Worm (Caenorhabditis elegans): ENCODE results near the gene ttr-40.

DNA sequence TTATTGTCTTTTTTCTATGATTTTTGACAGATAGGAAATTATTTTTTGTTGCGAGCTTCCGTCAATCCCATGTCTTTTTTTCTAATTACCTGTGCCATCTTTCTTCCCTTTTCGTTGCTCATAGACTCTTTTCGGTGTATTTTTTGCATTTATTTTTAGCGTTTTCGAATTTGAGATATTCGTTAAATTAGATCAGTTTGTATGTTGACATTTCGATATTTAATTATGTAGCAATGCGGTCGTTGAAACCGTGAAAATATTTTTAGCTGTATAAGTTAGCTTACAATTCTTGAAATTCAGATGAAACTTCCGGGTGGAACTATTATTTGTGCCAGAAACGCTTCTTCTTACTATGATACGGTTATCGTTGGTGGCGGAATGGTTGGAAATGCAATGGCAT is 18.8 kb downstream of the ttr-40 start, which contains the start of gene coq-6:
- TF ChIP-seq jun-1 (tag; optimal IDR thresholded peaks at IDR 0.05) = no peak
- TF ChIP-seq ztf-11 (tag; optimal IDR thresholded peaks at IDR 0.05) = no peak
- no peak for TF ChIP-seq egl-27 (tag; optimal IDR thresholded peaks at IDR 0.05)
- no peak for TF ChIP-seq nhr-11 (tag; optimal IDR thresholded peaks at IDR 0.05)
- no peak for TF ChIP-seq nhr-77 (tag; optimal IDR thresholded peaks at IDR 0.05)
- TF ChIP-seq nhr-23 (tag; optimal IDR thresholded peaks at IDR 0.05) = no peak
- TF ChIP-seq zag-1 (tag; optimal IDR thresholded peaks at IDR 0.05) = no peak
- TF ChIP-seq pqm-1 (tag; optimal IDR thresholded peaks at IDR 0.05) = no peak
- TF ChIP-seq fkh-2 (tag; optimal IDR thresholded peaks at IDR 0.05) = no peak
- TF ChIP-seq mdl-1 (tag; optimal IDR thresholded peaks at IDR 0.05) = no peak

Data from whole organism, L3 larva.